Fruit fly (Drosophila melanogaster): Measurements from ENCODE around the gene Nek2.

DNA sequence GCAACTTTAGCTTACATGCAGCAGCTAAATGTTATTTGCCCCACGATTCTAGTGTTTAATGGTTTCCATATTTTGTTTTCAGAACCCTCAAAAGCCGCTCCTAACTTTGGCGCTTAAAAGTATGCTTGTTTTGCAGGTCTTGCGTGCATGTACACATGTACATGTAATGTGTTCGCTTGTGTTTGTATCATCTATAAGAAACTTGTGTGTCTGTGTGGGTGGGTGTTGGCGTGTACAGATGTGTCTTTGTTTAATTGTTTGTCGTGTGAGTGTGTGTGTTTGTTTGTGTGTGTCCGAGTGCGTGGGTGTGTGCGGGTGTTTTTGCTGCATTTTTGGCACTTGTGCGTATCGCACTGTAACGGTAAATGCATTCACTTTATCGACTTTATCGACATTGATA is 31.6 kb upstream of the Nek2 start:
- TF ChIP-seq h (GFP tag; optimal IDR thresholded peaks at IDR 0.05) (no peak), psq (GFP tag; optimal IDR thresholded peaks at IDR 0.05) (no peak), ey (GFP tag; optimal IDR thresholded peaks at IDR 0.05) (no peak), GATAd (GFP tag; optimal IDR thresholded peaks at IDR 0.05) (no peak), jim (GFP tag; optimal IDR thresholded peaks at IDR 0.05) (no peak), usp (GFP tag; optimal IDR thresholded peaks at IDR 0.05) (no peak)
